Fruit fly (Drosophila melanogaster) whole organism, embryonic: Measurements from ENCODE around the gene CG13700.
A peak's percentile ranks its signal among the peaks of the same experiment; 100 is the strongest.

Experiments used
- Adf1 ChIP-seq: fragments of 200-800 bp; sonication (Bioruptor generic); IDR thresholded peaks from 2 replicates; pipeline ENCODE4 v1.3.6; 2022; ENCODE audit warnings: missing biosample characterization, missing genetic modification characterization
- CG10543 ChIP-seq: fragments of 200-800 bp; sonication (Bioruptor generic); optimal IDR thresholded peaks from 3 replicates; lab custom pipeline; 2017; ENCODE audit warnings: missing biosample characterization, mild to moderate bottlenecking, missing genetic modification characterization, moderate library complexity
- CG13424 ChIP-seq: fragments of 200-800 bp; sonication (Bioruptor generic); optimal IDR thresholded peaks from 2 replicates; lab custom pipeline; 2019; ENCODE audit warnings: missing biosample characterization, mild to moderate bottlenecking, missing genetic modification characterization, moderate library complexity
- CG13624 ChIP-seq: fragments of 200-800 bp; sonication (Bioruptor generic); optimal IDR thresholded peaks from 2 replicates; lab custom pipeline; 2016; ENCODE audit warnings: missing biosample characterization, missing genetic modification characterization
- CG14667 ChIP-seq: fragments of 200-800 bp; sonication (Bioruptor generic); IDR thresholded peaks from 2 replicates; pipeline ENCODE4 v1.3.6; 2022; ENCODE audit warnings: missing biosample characterization, missing genetic modification characterization
- CG2202 ChIP-seq: fragments of 200-800 bp; sonication (Bioruptor generic); optimal IDR thresholded peaks from 2 replicates; lab custom pipeline; 2018; ENCODE audit warnings: missing biosample characterization, mild to moderate bottlenecking, missing genetic modification characterization
- CG2712 ChIP-seq: fragments of 200-800 bp; optimal IDR thresholded peaks from 3 replicates; lab custom pipeline; 2019; ENCODE audit warnings: missing biosample characterization, mild to moderate bottlenecking, missing genetic modification characterization, moderate library complexity
- CG34224 ChIP-seq: fragments of 200-800 bp; sonication (Bioruptor generic); IDR thresholded peaks from 3 replicates; pipeline ENCODE4 v1.3.6; 2022; ENCODE audit warnings: missing biosample characterization, missing genetic modification characterization; ENCODE audit not compliant: partially characterized antibody
- CG34376 ChIP-seq: fragments of 200-800 bp; sonication (Bioruptor generic); optimal IDR thresholded peaks from 2 replicates; lab custom pipeline; 2018; ENCODE audit warnings: missing biosample characterization, mild to moderate bottlenecking, missing genetic modification characterization
- CG4617 ChIP-seq: fragments of 200-800 bp; sonication (Bioruptor generic); optimal IDR thresholded peaks from 3 replicates; lab custom pipeline; 2016; ENCODE audit warnings: missing biosample characterization, missing genetic modification characterization, borderline replicate concordance
- CG6175 ChIP-seq: fragments of 200-800 bp; sonication (Bioruptor generic); IDR thresholded peaks from 3 replicates; pipeline ENCODE4 v1.3.6; 2022; ENCODE audit warnings: missing biosample characterization, missing genetic modification characterization
- CG6272 ChIP-seq: fragments of 200-800 bp; sonication (Bioruptor generic); IDR thresholded peaks from 2 replicates; pipeline ENCODE4 v1.3.6; 2022; ENCODE audit warnings: missing biosample characterization, missing genetic modification characterization
- CG7271 ChIP-seq: fragments of 200-800 bp; sonication (Bioruptor generic); optimal IDR thresholded peaks from 2 replicates; lab custom pipeline; 2018; ENCODE audit warnings: missing biosample characterization, mild to moderate bottlenecking, missing genetic modification characterization, moderate library complexity
- CG8359 ChIP-seq: fragments of 200-800 bp; sonication (Bioruptor generic); optimal IDR thresholded peaks from 2 replicates; lab custom pipeline; 2017; ENCODE audit warnings: missing biosample characterization, mild to moderate bottlenecking, missing genetic modification characterization, borderline replicate concordance
- CG9437 ChIP-seq: fragments of 200-800 bp; sonication (Bioruptor generic); optimal IDR thresholded peaks from 2 replicates; lab custom pipeline; 2018; ENCODE audit warnings: missing biosample characterization, mild to moderate bottlenecking, missing genetic modification characterization
- Dip2 ChIP-seq: fragments of 200-800 bp; sonication (Bioruptor generic); IDR thresholded peaks from 2 replicates; pipeline ENCODE4 v1.3.6; 2022; ENCODE audit warnings: missing biosample characterization, missing genetic modification characterization
- Gsc ChIP-seq: fragments of 200-800 bp; sonication (Bioruptor generic); IDR thresholded peaks from 2 replicates; pipeline ENCODE4 v1.3.6; 2022; ENCODE audit warnings: missing biosample characterization, missing genetic modification characterization
- H15 ChIP-seq: fragments of 200-800 bp; sonication (Bioruptor generic); IDR thresholded peaks from 3 replicates; pipeline ENCODE4 v1.3.6; 2022; ENCODE audit warnings: missing biosample characterization, missing genetic modification characterization
- Hand ChIP-seq: fragments of 200-800 bp; sonication (Bioruptor generic); optimal IDR thresholded peaks from 2 replicates; lab custom pipeline; 2017; ENCODE audit warnings: mild to moderate bottlenecking, missing biosample characterization, missing genetic modification reagents, missing genetic modification characterization
- Hey ChIP-seq: fragments of 200-800 bp; sonication (Bioruptor generic); optimal IDR thresholded peaks from 3 replicates; lab custom pipeline; 2018; ENCODE audit warnings: missing biosample characterization, mild to moderate bottlenecking, missing genetic modification characterization
- Lpt ChIP-seq: fragments of >200 bp; optimal IDR thresholded peaks from 2 replicates; lab custom pipeline; 2018; ENCODE audit warnings: missing biosample characterization, missing genetic modification characterization
- Myb ChIP-seq: fragments of 200-800 bp; sonication (Bioruptor generic); optimal IDR thresholded peaks from 2 replicates; lab custom pipeline; 2016; ENCODE audit warnings: missing biosample characterization, missing genetic modification characterization
- Rfx ChIP-seq: fragments of 200-800 bp; sonication (Bioruptor generic); IDR thresholded peaks from 2 replicates; pipeline ENCODE4 v1.3.6; 2022; ENCODE audit warnings: missing biosample characterization, missing genetic modification characterization
- Spps ChIP-seq: fragments of 200-800 bp; sonication (Bioruptor generic); optimal IDR thresholded peaks from 2 replicates; lab custom pipeline; 2018; ENCODE audit warnings: missing biosample characterization, mild to moderate bottlenecking, missing genetic modification characterization
- Trl ChIP-seq, 3 experiments: fragments of >200 bp in 2 of 3; fragments of 200-800 bp in 1 of 3; sonication (Bioruptor generic) in 1 of 3; optimal IDR thresholded peaks; 2 replicates in 1 of 3; 3 replicates in 2 of 3; lab custom pipeline; 2016 to 2017; ENCODE audit warnings: missing biosample characterization in 1 of 3, missing genetic modification characterization in 1 of 3
- Usf ChIP-seq: fragments of 200-800 bp; sonication (Bioruptor generic); optimal IDR thresholded peaks from 2 replicates; lab custom pipeline; 2017; ENCODE audit warnings: missing genotype, missing biosample characterization, missing genetic modification characterization
- bab2 ChIP-seq: fragments of 200-800 bp; sonication (Bioruptor generic); optimal IDR thresholded peaks from 2 replicates; lab custom pipeline; 2016; ENCODE audit warnings: missing biosample characterization, missing genetic modification characterization
- chm ChIP-seq: fragments of 200-800 bp; sonication (Bioruptor generic); IDR thresholded peaks from 2 replicates; pipeline ENCODE4 v1.3.6; 2022; ENCODE audit warnings: missing biosample characterization, missing genetic modification characterization
- eve ChIP-seq, 2 experiments: fragments of >200 bp; optimal IDR thresholded peaks; 2 replicates each; lab custom pipeline; 2017; ENCODE audit warnings: missing biosample characterization in 2 of 2, missing genetic modification characterization in 2 of 2
- fd96Cb ChIP-seq: fragments of 200-800 bp; sonication (Bioruptor generic); optimal IDR thresholded peaks from 2 replicates; lab custom pipeline; 2018; ENCODE audit warnings: missing biosample characterization, mild to moderate bottlenecking, missing genetic modification characterization, moderate library complexity
- ham ChIP-seq: fragments of 200-800 bp; sonication (Bioruptor generic); IDR thresholded peaks from 2 replicates; pipeline ENCODE4 v1.3.6; 2022; ENCODE audit warnings: missing biosample characterization, missing genetic modification characterization
- hth ChIP-seq: fragments of >200 bp; optimal IDR thresholded peaks from 2 replicates; lab custom pipeline; 2017; ENCODE audit warnings: inconsistent platforms
- jing ChIP-seq: fragments of 200-800 bp; sonication (Bioruptor generic); optimal IDR thresholded peaks from 2 replicates; lab custom pipeline; 2018; ENCODE audit warnings: missing biosample characterization, mild to moderate bottlenecking, missing genetic modification characterization
- lab ChIP-seq: fragments of 200-800 bp; sonication (Bioruptor generic); optimal IDR thresholded peaks from 3 replicates; lab custom pipeline; 2017; ENCODE audit warnings: missing biosample characterization, missing genetic modification characterization, mild to moderate bottlenecking, moderate library complexity, missing genetic modification reagents
- lbe ChIP-seq: fragments of 200-800 bp; sonication (Bioruptor generic); optimal IDR thresholded peaks from 2 replicates; lab custom pipeline; 2016; ENCODE audit warnings: missing biosample characterization, mild to moderate bottlenecking, missing genetic modification characterization
- maf-S ChIP-seq: fragments of 200-800 bp; sonication (Bioruptor generic); optimal IDR thresholded peaks from 2 replicates; lab custom pipeline; 2016; ENCODE audit warnings: missing biosample characterization, missing genetic modification characterization
- org-1 ChIP-seq: fragments of 200-800 bp; sonication (Bioruptor generic); optimal IDR thresholded peaks from 2 replicates; lab custom pipeline; 2017; ENCODE audit warnings: missing biosample characterization, missing genetic modification characterization
- pan ChIP-seq, 4 experiments: fragments of >200 bp in 3 of 4; fragments of 200-800 bp in 1 of 4; sonication (Bioruptor generic) in 1 of 4; optimal IDR thresholded peaks in 3 of 4; IDR thresholded peaks in 1 of 4; 2 replicates each; pipeline versions ENCODE4 v1.3.6 to Lab custom; 2017 to 2022; ENCODE audit warnings: missing biosample characterization in 2 of 4, missing genetic modification characterization in 2 of 4, mixed read lengths in 1 of 4
- pb ChIP-seq: fragments of 200-800 bp; sonication (Bioruptor generic); optimal IDR thresholded peaks from 3 replicates; lab custom pipeline; 2016; ENCODE audit warnings: missing biosample characterization, missing genetic modification characterization
- pfk ChIP-seq: fragments of 200-800 bp; sonication (Bioruptor generic); optimal IDR thresholded peaks from 2 replicates; lab custom pipeline; 2018; ENCODE audit warnings: missing biosample characterization, mild to moderate bottlenecking, missing genetic modification characterization, moderate library complexity
- pho ChIP-seq: fragments of 200-800 bp; sonication (Bioruptor generic); optimal IDR thresholded peaks from 2 replicates; lab custom pipeline; 2016; ENCODE audit warnings: missing biosample characterization, missing genetic modification characterization
- rib ChIP-seq: fragments of 200-800 bp; sonication (Bioruptor generic); IDR thresholded peaks from 2 replicates; pipeline ENCODE4 v1.3.6; 2022; ENCODE audit warnings: missing biosample characterization, missing genetic modification characterization
- sisA ChIP-seq: fragments of 200-800 bp; sonication (Bioruptor generic); IDR thresholded peaks from 2 replicates; pipeline ENCODE4 v1.3.6; 2022; ENCODE audit warnings: missing biosample characterization, missing genetic modification characterization
- sob ChIP-seq: fragments of 200-800 bp; sonication (Bioruptor generic); IDR thresholded peaks from 2 replicates; pipeline ENCODE4 v1.3.6; 2022; ENCODE audit warnings: missing biosample characterization, missing genetic modification characterization
- tin ChIP-seq: fragments of 200-800 bp; sonication (Bioruptor generic); optimal IDR thresholded peaks from 3 replicates; lab custom pipeline; 2016; ENCODE audit warnings: missing biosample characterization, missing genetic modification characterization
- unpg ChIP-seq: fragments of 200-800 bp; sonication (Bioruptor generic); optimal IDR thresholded peaks from 3 replicates; lab custom pipeline; 2018; ENCODE audit warnings: missing biosample characterization, mild to moderate bottlenecking, missing genetic modification characterization, moderate library complexity
- zf30C ChIP-seq: fragments of 200-800 bp; sonication (Bioruptor generic); optimal IDR thresholded peaks from 3 replicates; lab custom pipeline; 2018; ENCODE audit warnings: missing biosample characterization, mild to moderate bottlenecking, missing genetic modification characterization

The CG13700 gene

dm6 chr3L:18349090-18349709 is 48.1 kb upstream of the CG13700 start (continued):
- TF ChIP-seq sisA (GFP tag; lab: Robert Waterston, UW): peak; percentile 36; the same call in 1 of the 2 replicates

dm6 chr3L:18348664-18349063 is 47.6 kb upstream of the CG13700 start:
- no peak for TF ChIP-seq Hand (GFP tag; lab: Kevin White, UChicago)
- no peak; the same call in 1 of the 2 replicates for TF ChIP-seq Gsc (GFP tag; lab: Robert Waterston, UW)
- peak; percentile 53 for TF ChIP-seq jing (GFP tag; lab: Kevin White, UChicago)
- TF ChIP-seq CG8359 (GFP tag; lab: Kevin White, UChicago): peak; percentile 78
- no peak for TF ChIP-seq ham
- peak; percentile 81 for TF ChIP-seq unpg (GFP tag; lab: Kevin White, UChicago)
- TF ChIP-seq lbe (GFP tag; lab: Kevin White, UChicago): no peak
- no peak; the same call in 1 of the 2 replicates for TF ChIP-seq Rfx (GFP tag; lab: Robert Waterston, UW)
- no peak for TF ChIP-seq zf30C
- TF ChIP-seq Trl (optimal IDR thresholded peaks at IDR 0.05; lab: Kevin White, UChicago): no peak
- TF ChIP-seq Trl (GFP tag; optimal IDR thresholded peaks at IDR 0.05; lab: Kevin White, UChicago): peak; percentile 57
- TF ChIP-seq eve (GFP tag; optimal IDR thresholded peaks at IDR 0.05; lab: Kevin White, UChicago): peak; percentile 82 to 89
- peak; percentile 87 for TF ChIP-seq Spps (tag; lab: Kevin White, UChicago)
- TF ChIP-seq CG4617 (GFP tag; lab: Kevin White, UChicago): peak; percentile 20
- peak; percentile 71 for TF ChIP-seq org-1
- no peak for TF ChIP-seq CG34376 (GFP tag; lab: Kevin White, UChicago)
- peak; percentile 75 for TF ChIP-seq tin (GFP tag; lab: Kevin White, UChicago)
- peak; percentile 71 for TF ChIP-seq sisA (GFP tag; lab: Robert Waterston, UW)
- no peak for TF ChIP-seq Hey (tag; lab: Kevin White, UChicago)
- peak; percentile 48; the same call in 1 of the 3 replicates for TF ChIP-seq H15 (GFP tag; lab: Robert Waterston, UW)
- TF ChIP-seq Usf: peak; percentile 59
- TF ChIP-seq pfk: no peak
- no peak for TF ChIP-seq pan (optimal IDR thresholded peaks at IDR 0.05; lab: Kevin White, UChicago)
- TF ChIP-seq pan (GFP tag; optimal IDR thresholded peaks at IDR 0.05 in 1 of 2, IDR thresholded peaks at IDR 0.05 in 1 of 2): peak in 1 of 2 experiments; percentile 73
- TF ChIP-seq CG13424 (tag; lab: Kevin White, UChicago): peak; percentile 76
- peak; percentile 44; the same call in 1 of the 2 replicates for TF ChIP-seq CG14667 (GFP tag; lab: Robert Waterston, UW)
- peak; percentile 90 for TF ChIP-seq CG7271 (tag; lab: Kevin White, UChicago)
- TF ChIP-seq chm (GFP tag; lab: Robert Waterston, UW): no peak
- TF ChIP-seq Myb (GFP tag; lab: Kevin White, UChicago): no peak
- no peak for TF ChIP-seq Adf1 (GFP tag; lab: Robert Waterston, UW)
- TF ChIP-seq CG2202 (tag; lab: Kevin White, UChicago): peak; percentile 87
- no peak for TF ChIP-seq CG6175
- TF ChIP-seq rib: no peak
- TF ChIP-seq hth (lab: Kevin White, UChicago): no peak
- TF ChIP-seq fd96Cb: peak; percentile 88
- TF ChIP-seq bab2 (GFP tag; lab: Kevin White, UChicago): peak; percentile 43
- TF ChIP-seq CG10543 (GFP tag; lab: Kevin White, UChicago): no peak
- TF ChIP-seq CG13624 (GFP tag; lab: Kevin White, UChicago): peak; percentile 1
- TF ChIP-seq CG2712 (tag; lab: Kevin White, UChicago): peak; percentile 96
- 0 out of 2 replicates have a peak, but pooled peaks have one; percentile 25 for TF ChIP-seq CG6272
- no peak for TF ChIP-seq pho (GFP tag; lab: Kevin White, UChicago)
- no peak for TF ChIP-seq Dip2
- no peak for TF ChIP-seq CG34224 (GFP tag; lab: Robert Waterston, UW)
- no peak for TF ChIP-seq Lpt
- TF ChIP-seq CG9437 (GFP tag; lab: Kevin White, UChicago): peak; percentile 66
- TF ChIP-seq lab (GFP tag; lab: Kevin White, UChicago): peak; percentile 55
- TF ChIP-seq pb: no peak
- TF ChIP-seq sob (GFP tag; lab: Robert Waterston, UW): no peak
- peak; percentile 19 for TF ChIP-seq maf-S (GFP tag; lab: Kevin White, UChicago)
